Fruit fly (Drosophila melanogaster): ENCODE measurements around the gene CG14352.

Gene CG14352

DNA sequence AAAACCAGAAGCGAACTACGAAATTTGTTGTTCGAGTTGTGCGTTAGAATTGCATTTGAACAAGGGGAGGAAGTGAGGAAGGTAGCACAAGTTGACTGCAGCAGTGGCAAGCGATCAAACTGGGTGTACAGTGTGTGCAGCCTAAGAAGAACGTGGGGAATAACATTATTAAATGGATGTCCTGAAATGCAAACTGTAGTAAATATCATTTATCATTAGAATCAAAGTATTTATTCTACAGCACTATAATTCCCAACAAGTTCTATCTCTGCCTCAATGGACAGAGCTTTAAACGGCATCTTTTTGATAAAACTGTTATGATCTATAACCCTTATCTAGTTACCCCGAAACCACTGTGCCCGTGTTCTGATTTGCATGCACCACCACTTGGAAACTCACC is 35.3 kb downstream of the CG14352 start:
- TF ChIP-seq lz (GFP tag; optimal IDR thresholded peaks at IDR 0.05) (no peak), CG3919 (GFP tag; optimal IDR thresholded peaks at IDR 0.05) (no peak), cyc (GFP tag; optimal IDR thresholded peaks at IDR 0.05) (no peak), Eip78C (GFP tag) (peak; percentile 30), eg (GFP tag; IDR thresholded peaks at IDR 0.05) (no peak), fkh (GFP tag; optimal IDR thresholded peaks at IDR 0.05) (no peak)

DNA sequence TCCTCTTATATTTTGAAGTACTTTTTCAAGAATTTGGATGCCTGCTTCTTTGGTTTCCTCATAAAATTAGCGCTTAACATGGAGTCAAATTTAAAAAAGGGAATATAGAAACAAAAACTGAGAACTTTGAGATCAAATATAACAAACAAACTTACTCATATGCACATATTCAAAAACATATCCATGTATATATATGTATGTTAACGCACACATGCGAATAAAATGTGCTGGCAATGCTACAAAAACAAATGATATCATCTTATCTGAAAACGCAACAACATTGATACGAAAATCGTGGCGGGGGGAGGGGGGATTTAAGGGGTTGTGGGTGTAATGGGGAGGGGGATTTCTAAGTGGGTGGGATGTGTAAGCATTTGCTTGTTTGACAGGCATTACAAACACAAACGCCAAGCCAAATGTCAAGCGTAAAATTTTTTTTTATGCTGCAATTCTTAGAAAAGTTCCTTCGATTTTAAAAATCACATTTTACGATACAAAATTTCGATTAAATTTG is 36.9 kb downstream of the CG14352 start:
- TF ChIP-seq CG15336 (GFP tag; IDR thresholded peaks at IDR 0.05) (no peak), fd85E (GFP tag; optimal IDR thresholded peaks at IDR 0.05) (no peak), CG16779 (tag; optimal IDR thresholded peaks at IDR 0.05) (no peak), salr (GFP tag; optimal IDR thresholded peaks at IDR 0.05) (no peak)

DNA sequence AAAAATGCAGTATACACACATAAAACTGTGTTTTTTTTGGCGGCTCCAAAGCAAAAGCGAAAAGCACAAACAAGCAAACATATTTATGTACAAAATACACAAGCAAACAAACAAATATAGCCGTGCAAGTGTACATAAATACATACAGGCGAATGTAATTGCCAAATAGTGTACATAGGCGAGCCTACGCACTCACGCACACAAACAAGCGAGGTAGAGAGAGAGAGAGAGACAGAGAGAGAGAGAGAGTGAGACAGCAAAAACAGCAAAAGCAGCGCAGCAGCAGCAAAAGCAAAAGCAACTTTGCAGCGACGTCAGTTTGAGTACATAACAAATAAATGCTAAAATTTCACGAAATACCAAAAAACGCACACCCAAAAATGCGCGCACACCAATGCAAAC is 37.5 kb downstream of the CG14352 start:
- TF ChIP-seq fkh (GFP tag; optimal IDR thresholded peaks at IDR 0.05) (peak; percentile 97), OdsH (GFP tag; optimal IDR thresholded peaks at IDR 0.05) (no peak)

DNA sequence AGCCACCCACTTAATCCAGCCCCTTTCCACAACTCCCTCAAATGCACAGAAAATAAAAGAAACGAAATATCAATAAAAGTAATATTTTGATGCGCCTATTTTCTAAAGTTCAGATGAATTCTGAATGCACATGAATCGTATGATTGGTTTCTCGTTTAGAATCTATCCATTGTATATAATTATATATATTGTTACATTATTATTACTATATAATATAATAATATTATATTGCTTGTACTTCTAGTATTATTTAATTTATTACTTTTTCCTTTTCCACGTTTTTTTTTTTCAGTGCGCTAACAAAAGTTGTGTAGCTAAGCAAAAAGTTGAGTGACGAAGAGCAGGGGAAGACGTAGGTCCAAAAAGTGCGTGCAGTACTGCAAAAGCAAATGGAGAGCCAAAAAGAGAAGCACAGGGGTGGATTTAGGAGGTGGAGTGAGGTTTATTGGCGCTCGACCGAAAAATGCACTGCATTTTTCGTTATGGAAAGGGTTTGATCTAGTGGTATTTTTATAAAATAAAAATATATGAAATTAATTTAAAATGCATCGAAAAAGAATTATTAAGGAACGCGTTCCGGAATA is 38.1 kb downstream of the CG14352 start:
- TF ChIP-seq CG11762 (GFP tag; optimal IDR thresholded peaks at IDR 0.05; ENCODE audit: insufficient read depth) (peak; percentile 55), pdm3 (GFP tag; optimal IDR thresholded peaks at IDR 0.05) (peak; percentile 69), CG16779 (tag; optimal IDR thresholded peaks at IDR 0.05) (no peak), CG3919 (GFP tag; optimal IDR thresholded peaks at IDR 0.05) (peak; percentile 67), Ets21C (GFP tag; optimal IDR thresholded peaks at IDR 0.05) (peak; percentile 52), fd59A (GFP tag; optimal IDR thresholded peaks at IDR 0.05) (no peak), CG8119 (GFP tag; IDR thresholded peaks at IDR 0.05) (peak; percentile 60), ss (GFP tag; optimal IDR thresholded peaks at IDR 0.05) (peak in 1 of 2 experiments; percentile 8), spab (GFP tag; optimal IDR thresholded peaks at IDR 0.05) (no peak), Gug (GFP tag; IDR thresholded peaks at IDR 0.05) (peak; percentile 78), Smox (GFP tag; optimal IDR thresholded peaks at IDR 0.05) (peak; percentile 26), Sox102F (GFP tag; optimal IDR thresholded peaks at IDR 0.05) (peak; percentile 60), Hr4 (GFP tag; optimal IDR thresholded peaks at IDR 0.05) (peak; percentile 52), Eip78C (GFP tag) (peak; percentile 71), CG6792 (GFP tag; optimal IDR thresholded peaks at IDR 0.05) (peak; percentile 56), CG34406 (GFP tag; optimal IDR thresholded peaks at IDR 0.05) (no peak), CG6854 (GFP tag; optimal IDR thresholded peaks at IDR 0.05) (no peak), CG9139 (GFP tag; optimal IDR thresholded peaks at IDR 0.05) (no peak), fkh (GFP tag; optimal IDR thresholded peaks at IDR 0.05) (no peak), net (GFP tag; optimal IDR thresholded peaks at IDR 0.05) (peak; percentile 48), Eip93F (GFP tag; optimal IDR thresholded peaks at IDR 0.05) (peak; percentile 36), CG6163 (GFP tag; IDR thresholded peaks at IDR 0.05) (peak; percentile 80), esn (GFP tag; optimal IDR thresholded peaks at IDR 0.05) (peak; percentile 70), eg (GFP tag; IDR thresholded peaks at IDR 0.05) (peak; percentile 74; the same call in 2 of the 3 replicates), Sox15 (GFP tag; optimal IDR thresholded peaks at IDR 0.05) (peak; percentile 54), CG31627 (GFP tag; optimal IDR thresholded peaks at IDR 0.05) (peak; percentile 45), CG10669 (GFP tag; optimal IDR thresholded peaks at IDR 0.05) (peak; percentile 61), Sox14 (GFP tag; optimal IDR thresholded peaks at IDR 0.05) (peak; percentile 31), OdsH (GFP tag; optimal IDR thresholded peaks at IDR 0.05) (peak; percentile 72), CG11294 (GFP tag; IDR thresholded peaks at IDR 0.05) (peak; percentile 61; the same call in 1 of the 2 replicates), svp (GFP tag) (peak; percentile 47), CG4318 (GFP tag; optimal IDR thresholded peaks at IDR 0.05) (peak; percentile 29), acj6 (GFP tag; optimal IDR thresholded peaks at IDR 0.05) (peak; percentile 32), CG10631 (GFP tag; optimal IDR thresholded peaks at IDR 0.05) (peak; percentile 55), cyc (GFP tag; optimal IDR thresholded peaks at IDR 0.05) (peak; percentile 47), CG32006 (GFP tag; optimal IDR thresholded peaks at IDR 0.05) (peak; percentile 50), Hr39 (GFP tag; optimal IDR thresholded peaks at IDR 0.05) (peak; percentile 43), Eip75B (GFP tag; optimal IDR thresholded peaks at IDR 0.05) (peak; percentile 56), topi (GFP tag; optimal IDR thresholded peaks at IDR 0.05) (peak; percentile 35), CG6276 (GFP tag; optimal IDR thresholded peaks at IDR 0.05) (peak; percentile 28)

All from whole organism, prepupa.